Worm (Caenorhabditis elegans) whole organism, L4 larva: Measurements from ENCODE around the gene fbxb-106.

ENCODE experiments used
- F26F4.8 ChIP-seq: fragments of 200-800 bp; sonication (Bioruptor generic); conservative IDR thresholded peaks from 2 replicates; pipeline ENCODE4 v1.3.6; 2022; ENCODE audit warnings: missing genetic modification characterization, missing compliant biosample characterization
- T20F7.1 ChIP-seq: fragments of 200-800 bp; sonication (Bioruptor generic); optimal IDR thresholded peaks from 2 replicates; lab custom pipeline; 2018; ENCODE audit warnings: mild to moderate bottlenecking, missing genetic modification characterization, missing compliant biosample characterization
- Y5F2A.4 ChIP-seq: fragments of 200-800 bp; sonication (Bioruptor generic); optimal IDR thresholded peaks from 2 replicates; lab custom pipeline; 2018; ENCODE audit warnings: mild to moderate bottlenecking, missing genetic modification characterization, missing compliant biosample characterization
- aha-1 ChIP-seq: fragments of 150-350 bp; peaks from one replicate; lab custom pipeline; 2014; ENCODE audit warnings: missing biosample characterization, missing genetic modification characterization
- ama-1 ChIP-seq: fragments of 150-350 bp; optimal IDR thresholded peaks from 2 replicates; lab custom pipeline; 2014; ENCODE audit warnings: inconsistent platforms, mixed read lengths
- attf-4 ChIP-seq: sonication (generic microtip); optimal IDR thresholded peaks from 3 replicates; lab custom pipeline; 2017; ENCODE audit warnings: missing biosample characterization, missing genetic modification characterization
- ceh-20 ChIP-seq: fragments of 200-800 bp; sonication (Bioruptor generic); IDR thresholded peaks from 2 replicates; pipeline ENCODE4 v1.3.6; 2022; ENCODE audit warnings: missing genetic modification reagents, missing genetic modification characterization, missing compliant biosample characterization
- ceh-82 ChIP-seq: sonication (generic microtip); optimal IDR thresholded peaks from 2 replicates; lab custom pipeline; 2017; ENCODE audit warnings: missing biosample characterization, missing genetic modification characterization
- cey-2 ChIP-seq: sonication (generic microtip); optimal IDR thresholded peaks from 3 replicates; lab custom pipeline; 2017; ENCODE audit warnings: missing genetic modification characterization, mild to moderate bottlenecking, missing compliant biosample characterization, antibody characterized with exemption, borderline replicate concordance; ENCODE audit not compliant: insufficient read depth
- daf-8 ChIP-seq: fragments of 200-800 bp; sonication (Bioruptor generic); IDR thresholded peaks from 2 replicates; pipeline ENCODE4 v1.3.6; 2022; ENCODE audit warnings: missing genetic modification characterization, missing compliant biosample characterization
- dmd-8 ChIP-seq: fragments of 200-800 bp; sonication (Bioruptor generic); IDR thresholded peaks from 2 replicates; pipeline ENCODE4 v1.3.6; 2022; ENCODE audit warnings: missing genetic modification characterization, missing compliant biosample characterization
- duxl-1 ChIP-seq: sonication (generic microtip); optimal IDR thresholded peaks from 2 replicates; lab custom pipeline; 2016; ENCODE audit warnings: mild to moderate bottlenecking, missing genetic modification characterization, moderate library complexity, missing compliant biosample characterization; ENCODE audit not compliant: poor library complexity
- dve-1 ChIP-seq: sonication (generic microtip); optimal IDR thresholded peaks from 2 replicates; lab custom pipeline; 2017; ENCODE audit warnings: antibody characterized with exemption, mild to moderate bottlenecking, missing genetic modification characterization, missing compliant biosample characterization; ENCODE audit not compliant: insufficient read depth
- egl-27 ChIP-seq: sonication (generic microtip); optimal IDR thresholded peaks from 3 replicates; lab custom pipeline; 2017; ENCODE audit warnings: missing biosample characterization, missing genetic modification reagents, missing genetic modification characterization
- fkh-10 ChIP-seq: fragments of 150-350 bp; optimal IDR thresholded peaks from 2 replicates; lab custom pipeline; 2014; ENCODE audit warnings: missing biosample characterization, missing genetic modification reagents, missing genetic modification characterization
- hlh-11 ChIP-seq: fragments of 200-800 bp; sonication (Bioruptor generic); optimal IDR thresholded peaks from 2 replicates; lab custom pipeline; 2018; ENCODE audit warnings: mild to moderate bottlenecking, missing genetic modification characterization, missing compliant biosample characterization
- hlh-30 ChIP-seq: sonication (generic microtip); optimal IDR thresholded peaks from 2 replicates; lab custom pipeline; 2017; ENCODE audit warnings: antibody characterized with exemption, mild to moderate bottlenecking, missing genetic modification characterization, missing compliant biosample characterization; ENCODE audit not compliant: insufficient read depth
- jun-1 ChIP-seq: fragments of 150-350 bp; optimal IDR thresholded peaks from 2 replicates; lab custom pipeline; 2014; ENCODE audit warnings: missing biosample characterization, missing genetic modification reagents, missing genetic modification characterization
- lin-15B ChIP-seq: fragments of 150-350 bp; sonication (generic microtip); optimal IDR thresholded peaks from 3 replicates; lab custom pipeline; 2014; ENCODE audit warnings: missing biosample characterization, missing genetic modification characterization
- lin-29 ChIP-seq: fragments of 200-800 bp; sonication (Bioruptor generic); IDR thresholded peaks from 2 replicates; pipeline ENCODE4 v1.3.6; 2022; ENCODE audit warnings: missing genetic modification reagents, missing genetic modification characterization, missing compliant biosample characterization
- mdl-1 ChIP-seq, 2 experiments: fragments of 150-350 bp in 1 of 2; sonication (generic microtip) in 1 of 2; optimal IDR thresholded peaks; 2 replicates each; lab custom pipeline; 2014 to 2017; ENCODE audit warnings: missing biosample characterization in 2 of 2, missing genetic modification characterization in 2 of 2
- mdt-29 ChIP-seq: fragments of 200-800 bp; sonication (Bioruptor generic); IDR thresholded peaks from 2 replicates; pipeline ENCODE4 v1.3.6; 2022; ENCODE audit warnings: missing genetic modification reagents, missing genetic modification characterization, missing compliant biosample characterization
- mep-1 ChIP-seq: fragments of 150-350 bp; sonication (generic microtip); optimal IDR thresholded peaks from 3 replicates; lab custom pipeline; 2014; ENCODE audit warnings: missing biosample characterization, missing genetic modification characterization
- mxl-3 ChIP-seq: fragments of 200-800 bp; sonication (Bioruptor generic); optimal IDR thresholded peaks from 2 replicates; lab custom pipeline; 2018; ENCODE audit warnings: mild to moderate bottlenecking, missing genetic modification characterization, missing compliant biosample characterization
- nhr-10 ChIP-seq: fragments of 150-350 bp; optimal IDR thresholded peaks from 2 replicates; lab custom pipeline; 2014; ENCODE audit warnings: missing biosample characterization, missing genetic modification characterization
- nhr-11 ChIP-seq: fragments of 150-350 bp; optimal IDR thresholded peaks from 2 replicates; lab custom pipeline; 2014; ENCODE audit warnings: missing biosample characterization, missing genetic modification characterization
- nhr-237 ChIP-seq: sonication (generic microtip); optimal IDR thresholded peaks from 2 replicates; lab custom pipeline; 2017; ENCODE audit warnings: missing biosample characterization, missing genetic modification characterization
- nhr-25 ChIP-seq: sonication (generic microtip); optimal IDR thresholded peaks from 2 replicates; lab custom pipeline; 2017; ENCODE audit warnings: missing genetic modification characterization, mild to moderate bottlenecking, missing compliant biosample characterization, antibody characterized with exemption, moderate library complexity, borderline replicate concordance; ENCODE audit not compliant: insufficient read depth
- nhr-48 ChIP-seq: sonication (generic microtip); optimal IDR thresholded peaks from 2 replicates; lab custom pipeline; 2016; ENCODE audit warnings: mild to moderate bottlenecking, missing genetic modification characterization, missing compliant biosample characterization
- nhr-77 ChIP-seq: fragments of 150-350 bp; optimal IDR thresholded peaks from 2 replicates; lab custom pipeline; 2014; ENCODE audit warnings: missing biosample characterization, missing genetic modification characterization
- php-3 ChIP-seq: fragments of 200-800 bp; sonication (Bioruptor generic); IDR thresholded peaks from 2 replicates; pipeline ENCODE4 v1.3.6; 2022; ENCODE audit warnings: missing genetic modification reagents, missing genetic modification characterization, missing compliant biosample characterization
- set-16 ChIP-seq: fragments of 200-800 bp; sonication (Bioruptor generic); IDR thresholded peaks from 2 replicates; pipeline ENCODE4 v1.3.6; 2022; ENCODE audit warnings: missing genetic modification reagents, missing genetic modification characterization, missing compliant biosample characterization
- skn-1 ChIP-seq: fragments of 150-350 bp; optimal IDR thresholded peaks from 2 replicates; lab custom pipeline; 2014; ENCODE audit warnings: missing biosample characterization, missing genetic modification characterization
- snpc-1.2 ChIP-seq: fragments of 200-800 bp; sonication (Bioruptor generic); IDR thresholded peaks from 2 replicates; pipeline ENCODE4 v1.3.6; 2022; ENCODE audit warnings: missing genetic modification reagents, missing genetic modification characterization, missing compliant biosample characterization
- unc-130 ChIP-seq: sonication (generic microtip); optimal IDR thresholded peaks from 2 replicates; lab custom pipeline; 2016; ENCODE audit warnings: missing genetic modification reagents, missing genetic modification characterization, missing compliant biosample characterization
- unc-62 ChIP-seq, 3 experiments: fragments of 150-350 bp in 1 of 3; sonication (generic microtip); optimal IDR thresholded peaks in 2 of 3; peaks in 1 of 3; 1 replicate in 1 of 3; 2 replicates in 2 of 3; lab custom pipeline; 2014 to 2017; ENCODE audit warnings: missing biosample characterization in 3 of 3, missing genetic modification characterization in 3 of 3, missing genetic modification reagents in 3 of 3, missing genotype in 1 of 3
- vab-7 ChIP-seq: fragments of 200-800 bp; sonication (Bioruptor generic); IDR thresholded peaks from 2 replicates; pipeline ENCODE4 v1.3.6; 2022; ENCODE audit warnings: missing genetic modification reagents, missing genetic modification characterization, missing compliant biosample characterization
- zfp-3 ChIP-seq: fragments of 200-800 bp; sonication (Bioruptor generic); conservative IDR thresholded peaks from 2 replicates; pipeline ENCODE4 v1.3.6; 2022; ENCODE audit warnings: missing genetic modification reagents, missing genetic modification characterization, missing compliant biosample characterization
- ztf-11 ChIP-seq: fragments of 150-350 bp; optimal IDR thresholded peaks from 2 replicates; lab custom pipeline; 2014; ENCODE audit warnings: missing biosample characterization, missing genetic modification characterization

fbxb-106 gene

ce11 chrII:2762108-2762507 is at the start of gene fbxb-106:
TSS of gene fbxb-106 (plus strand) at chrII:2762408.
- no peak for TF ChIP-seq skn-1 (tag; lab: Kevin White, UChicago)
- TF ChIP-seq ceh-82, result no peak
- TF ChIP-seq nhr-77, result no peak

ce11 chrII:2717335-2717734 is 44.9 kb upstream of the fbxb-106 start, which contains the start of gene T05A8.3:
TSS of gene T05A8.3 (minus strand) at chrII:2717435.
- TF ChIP-seq unc-130 (GFP tag; lab: Kevin White, UChicago) (no peak), lin-29 (GFP tag; lab: Robert Waterston, UW) (no peak), nhr-25 (no peak), daf-8 (GFP tag; lab: Robert Waterston, UW) (no peak), mdl-1 (tag; optimal IDR thresholded peaks at IDR 0.05; lab: Kevin White, UChicago) (no peak), mdt-29 (GFP tag; lab: Robert Waterston, UW) (no peak), hlh-11 (tag; lab: Kevin White, UChicago) (no peak), skn-1 (tag; lab: Kevin White, UChicago) (no peak), set-16 (0 out of 2 replicates have a peak, but pooled peaks have one; percentile 1), nhr-237 (tag; lab: Kevin White, UChicago) (no peak), aha-1 (tag; lab: Kevin White, UChicago) (peak; percentile 12)
- TF ChIP-seq, all 104 proteins: peak for 2

ce11 chrII:2719212-2719611 is 43.0 kb upstream of the fbxb-106 start:
- peak in 1 of 2 experiments; percentile 28 for TF ChIP-seq unc-62 (GFP tag; optimal IDR thresholded peaks at IDR 0.05 in 1 of 2; lab: Kevin White, UChicago)
- TF ChIP-seq unc-62 (tag; optimal IDR thresholded peaks at IDR 0.05; lab: Kevin White, UChicago), result no peak
- TF ChIP-seq mdl-1 (tag; optimal IDR thresholded peaks at IDR 0.05; lab: Kevin White, UChicago), result no peak
- no peak for TF ChIP-seq dmd-8 (GFP tag; lab: Robert Waterston, UW)
- TF ChIP-seq duxl-1 (tag; lab: Kevin White, UChicago), result no peak
- TF ChIP-seq mxl-3, result no peak
- no peak for TF ChIP-seq php-3
- no peak for TF ChIP-seq lin-15B (tag; lab: Kevin White, UChicago)
- TF ChIP-seq vab-7 (GFP tag; lab: Robert Waterston, UW), result no peak
- no peak for TF ChIP-seq cey-2 (tag; lab: Kevin White, UChicago)
- TF ChIP-seq nhr-11 (tag; lab: Kevin White, UChicago), result no peak
- TF ChIP-seq attf-4 (tag; lab: Kevin White, UChicago), result no peak
- TF ChIP-seq fkh-10, result no peak
- TF ChIP-seq set-16, result peak; percentile 87
- no peak for TF ChIP-seq nhr-10 (tag; lab: Kevin White, UChicago)
- TF ChIP-seq ztf-11, result no peak
- 0 out of 2 replicates have a peak, but pooled peaks have one; percentile 22 for TF ChIP-seq snpc-1.2

ce11 chrII:2721992-2722391 is 40.2 kb upstream of the fbxb-106 start:
- TF ChIP-seq dve-1 (tag; lab: Kevin White, UChicago) (no peak), F26F4.8 (no peak), mxl-3 (no peak), T20F7.1 (no peak), Y5F2A.4 (no peak), nhr-237 (tag; lab: Kevin White, UChicago) (no peak), hlh-30 (tag; lab: Kevin White, UChicago) (no peak), zfp-3 (GFP tag; lab: Robert Waterston, UW) (no peak), unc-62 (GFP tag; optimal IDR thresholded peaks at IDR 0.05 in 1 of 2; lab: Kevin White, UChicago) (no peak), unc-62 (tag; optimal IDR thresholded peaks at IDR 0.05; lab: Kevin White, UChicago) (no peak), dmd-8 (GFP tag; lab: Robert Waterston, UW) (no peak), nhr-48 (no peak), jun-1 (tag; lab: Kevin White, UChicago) (no peak), aha-1 (tag; lab: Kevin White, UChicago) (no peak), mep-1 (no peak), egl-27 (tag; lab: Kevin White, UChicago) (no peak), ceh-20 (GFP tag; lab: Robert Waterston, UW) (no peak), ama-1 (no peak), unc-130 (GFP tag; lab: Kevin White, UChicago) (no peak), lin-29 (GFP tag; lab: Robert Waterston, UW) (no peak)
